Worm (Caenorhabditis elegans) whole organism, L2 larva: Measurements from ENCODE around the gene ubq-2.

Experiments used
- C34F6.9 ChIP-seq: fragments of 150-350 bp; optimal IDR thresholded peaks from 2 replicates; lab custom pipeline; 2014; ENCODE audit warnings: missing biosample characterization, missing genetic modification characterization
- F13H6.1 ChIP-seq: sonication (generic microtip); optimal IDR thresholded peaks from 2 replicates; lab custom pipeline; 2016; ENCODE audit warnings: missing genetic modification characterization, missing compliant biosample characterization
- R02D3.7 ChIP-seq: fragments of 150-350 bp; optimal IDR thresholded peaks from 2 replicates; lab custom pipeline; 2014; ENCODE audit warnings: missing biosample characterization, missing genetic modification characterization
- Y55F3AM.14 ChIP-seq: fragments of 200-800 bp; sonication (Bioruptor generic); optimal IDR thresholded peaks from 2 replicates; lab custom pipeline; 2018; ENCODE audit warnings: mild to moderate bottlenecking, missing genetic modification characterization, missing compliant biosample characterization
- ZK546.5 ChIP-seq: sonication (generic microtip); optimal IDR thresholded peaks from 2 replicates; lab custom pipeline; 2017; ENCODE audit warnings: missing biosample characterization, missing genetic modification characterization
- alr-1 ChIP-seq: fragments of 150-350 bp; optimal IDR thresholded peaks from 2 replicates; lab custom pipeline; 2014; ENCODE audit warnings: missing biosample characterization, missing genetic modification characterization
- aly-2 ChIP-seq: fragments of 150-350 bp; optimal IDR thresholded peaks from 2 replicates; lab custom pipeline; 2014; ENCODE audit warnings: missing biosample characterization, missing genetic modification characterization
- ama-1 ChIP-seq: fragments of 150-350 bp; optimal IDR thresholded peaks from 2 replicates; lab custom pipeline; 2018; ENCODE audit warnings: inconsistent platforms
- blmp-1 ChIP-seq: sonication (generic microtip); optimal IDR thresholded peaks from 2 replicates; lab custom pipeline; 2017; ENCODE audit warnings: missing genetic modification characterization, mild to moderate bottlenecking, missing compliant biosample characterization, antibody characterized with exemption, moderate library complexity; ENCODE audit not compliant: insufficient read depth
- ceh-16 ChIP-seq: fragments of 150-350 bp; optimal IDR thresholded peaks from 2 replicates; lab custom pipeline; 2014; ENCODE audit warnings: missing biosample characterization, missing genetic modification characterization
- ceh-82 ChIP-seq: fragments of 150-350 bp; optimal IDR thresholded peaks from 2 replicates; lab custom pipeline; 2014; ENCODE audit warnings: missing biosample characterization, missing genetic modification characterization
- crh-2 ChIP-seq: sonication (generic microtip); optimal IDR thresholded peaks from 2 replicates; lab custom pipeline; 2017; ENCODE audit warnings: missing biosample characterization, missing genetic modification characterization
- dmd-4 ChIP-seq: sonication (generic microtip); optimal IDR thresholded peaks from 2 replicates; lab custom pipeline; 2017; ENCODE audit warnings: missing biosample characterization, missing genetic modification characterization
- egl-27 ChIP-seq: sonication (generic microtip); optimal IDR thresholded peaks from 3 replicates; lab custom pipeline; 2017; ENCODE audit warnings: missing biosample characterization, missing genetic modification reagents, missing genetic modification characterization
- elt-1 ChIP-seq: fragments of 150-350 bp; optimal IDR thresholded peaks from 2 replicates; lab custom pipeline; 2014; ENCODE audit warnings: missing biosample characterization, missing genetic modification characterization
- elt-3 ChIP-seq: sonication (generic microtip); optimal IDR thresholded peaks from 2 replicates; lab custom pipeline; 2017; ENCODE audit warnings: missing biosample characterization, missing genetic modification characterization
- fos-1 ChIP-seq: fragments of 150-350 bp; optimal IDR thresholded peaks from 2 replicates; lab custom pipeline; 2014; ENCODE audit warnings: missing biosample characterization, missing genetic modification characterization
- gmeb-1 ChIP-seq: fragments of 150-350 bp; optimal IDR thresholded peaks from 2 replicates; lab custom pipeline; 2014; ENCODE audit warnings: missing biosample characterization, missing genetic modification characterization
- lin-11 ChIP-seq: fragments of 150-350 bp; sonication (generic microtip); optimal IDR thresholded peaks from 2 replicates; lab custom pipeline; 2014; ENCODE audit warnings: missing biosample characterization, missing genetic modification characterization, inconsistent platforms, mixed read lengths
- lin-13 ChIP-seq: fragments of 150-350 bp; optimal IDR thresholded peaks from 2 replicates; lab custom pipeline; 2014; ENCODE audit warnings: missing biosample characterization, missing genetic modification reagents, missing genetic modification characterization
- lin-39 ChIP-seq: fragments of 150-350 bp; optimal IDR thresholded peaks from 2 replicates; lab custom pipeline; 2014; ENCODE audit warnings: missing biosample characterization, missing genetic modification reagents, missing genetic modification characterization
- lsy-2 ChIP-seq, 2 experiments: fragments of 150-350 bp in 1 of 2; sonication (generic microtip) in 1 of 2; optimal IDR thresholded peaks; 2 replicates each; lab custom pipeline; 2014 to 2017; ENCODE audit warnings: missing biosample characterization in 2 of 2, missing genetic modification characterization in 2 of 2
- mab-5 ChIP-seq: fragments of 150-350 bp; optimal IDR thresholded peaks from 2 replicates; lab custom pipeline; 2014; ENCODE audit warnings: missing biosample characterization, missing genetic modification characterization
- mbf-1 ChIP-seq: sonication (generic microtip); optimal IDR thresholded peaks from 2 replicates; lab custom pipeline; 2017; ENCODE audit warnings: missing biosample characterization, missing genetic modification characterization
- mdl-1 ChIP-seq, 2 experiments: fragments of 150-350 bp in 1 of 2; sonication (generic microtip) in 1 of 2; optimal IDR thresholded peaks; 2 replicates each; lab custom pipeline; 2017; ENCODE audit warnings: missing biosample characterization in 2 of 2, missing genetic modification characterization in 2 of 2
- nhr-10 ChIP-seq: sonication (generic microtip); optimal IDR thresholded peaks from 2 replicates; lab custom pipeline; 2017; ENCODE audit warnings: missing biosample characterization, missing genetic modification characterization
- nhr-11 ChIP-seq: fragments of 150-350 bp; optimal IDR thresholded peaks from 2 replicates; lab custom pipeline; 2014; ENCODE audit warnings: missing biosample characterization, missing genetic modification characterization
- nhr-12 ChIP-seq: fragments of 150-350 bp; optimal IDR thresholded peaks from 2 replicates; lab custom pipeline; 2014; ENCODE audit warnings: missing biosample characterization, missing genetic modification characterization
- nhr-129 ChIP-seq: fragments of 150-350 bp; optimal IDR thresholded peaks from 2 replicates; lab custom pipeline; 2014; ENCODE audit warnings: missing biosample characterization, missing genetic modification characterization
- nhr-21 ChIP-seq: fragments of 150-350 bp; optimal IDR thresholded peaks from 2 replicates; lab custom pipeline; 2014; ENCODE audit warnings: missing biosample characterization, missing genetic modification characterization
- nhr-23 ChIP-seq: fragments of 150-350 bp; optimal IDR thresholded peaks from 2 replicates; lab custom pipeline; 2014; ENCODE audit warnings: missing biosample characterization, missing genetic modification reagents, missing genetic modification characterization
- nhr-237 ChIP-seq: fragments of 150-350 bp; optimal IDR thresholded peaks from 2 replicates; lab custom pipeline; 2014; ENCODE audit warnings: missing biosample characterization, missing genetic modification characterization
- nhr-25 ChIP-seq: fragments of 150-350 bp; sonication (generic microtip); optimal IDR thresholded peaks from 3 replicates; lab custom pipeline; 2014; ENCODE audit warnings: missing biosample characterization, missing genetic modification characterization
- nhr-6 ChIP-seq: fragments of 150-350 bp; optimal IDR thresholded peaks from 2 replicates; lab custom pipeline; 2014; ENCODE audit warnings: missing biosample characterization, missing genetic modification characterization
- nhr-77 ChIP-seq: fragments of 150-350 bp; optimal IDR thresholded peaks from 2 replicates; lab custom pipeline; 2014; ENCODE audit warnings: missing biosample characterization, missing genetic modification characterization
- peb-1 ChIP-seq: fragments of 150-350 bp; optimal IDR thresholded peaks from 2 replicates; lab custom pipeline; 2014; ENCODE audit warnings: missing biosample characterization, missing genetic modification characterization
- sem-4 ChIP-seq: fragments of 150-350 bp; optimal IDR thresholded peaks from 2 replicates; lab custom pipeline; 2014; ENCODE audit warnings: missing biosample characterization, missing genetic modification reagents, missing genetic modification characterization
- skn-1 ChIP-seq: sonication (generic microtip); optimal IDR thresholded peaks from 2 replicates; lab custom pipeline; 2017; ENCODE audit warnings: missing biosample characterization, missing genetic modification characterization
- sma-3 ChIP-seq: sonication (generic microtip); optimal IDR thresholded peaks from 2 replicates; lab custom pipeline; 2016; ENCODE audit warnings: missing genetic modification reagents, missing genetic modification characterization, missing compliant biosample characterization
- sma-9 ChIP-seq, 2 experiments: fragments of 150-350 bp in 1 of 2; sonication (generic microtip) in 1 of 2; optimal IDR thresholded peaks; 2 replicates each; lab custom pipeline; 2014 to 2016; ENCODE audit warnings: missing genetic modification characterization in 2 of 2, mild to moderate bottlenecking in 1 of 2, missing biosample characterization in 1 of 2, missing compliant biosample characterization in 1 of 2, missing genetic modification reagents in 1 of 2, moderate library complexity in 1 of 2
- snpc-4 ChIP-seq: fragments of 150-350 bp; optimal IDR thresholded peaks from 2 replicates; lab custom pipeline; 2014; ENCODE audit warnings: missing biosample characterization, missing genetic modification characterization
- unc-39 ChIP-seq: fragments of 150-350 bp; optimal IDR thresholded peaks from 2 replicates; lab custom pipeline; 2014; ENCODE audit warnings: missing biosample characterization, missing genetic modification characterization
- unc-55 ChIP-seq: fragments of 150-350 bp; sonication (generic microtip); optimal IDR thresholded peaks from 3 replicates; lab custom pipeline; 2014; ENCODE audit warnings: missing biosample characterization, missing genetic modification reagents, missing genetic modification characterization
- unc-62 ChIP-seq: fragments of 150-350 bp; optimal IDR thresholded peaks from 2 replicates; lab custom pipeline; 2014; ENCODE audit warnings: missing biosample characterization, missing genetic modification reagents, missing genetic modification characterization
- zag-1 ChIP-seq: fragments of 150-350 bp; optimal IDR thresholded peaks from 2 replicates; lab custom pipeline; 2014; ENCODE audit warnings: missing biosample characterization, missing genetic modification characterization
- ztf-1 ChIP-seq: fragments of 200-800 bp; sonication (Bioruptor generic); conservative IDR thresholded peaks from 2 replicates; pipeline ENCODE4 v1.3.6; 2022; ENCODE audit warnings: missing genetic modification characterization, missing compliant biosample characterization
- ztf-11 ChIP-seq: sonication (generic microtip); optimal IDR thresholded peaks from 2 replicates; lab custom pipeline; 2017; ENCODE audit warnings: missing biosample characterization, missing genetic modification characterization
- ztf-4 ChIP-seq: fragments of 150-350 bp; optimal IDR thresholded peaks from 2 replicates; lab custom pipeline; 2014; ENCODE audit warnings: missing biosample characterization, missing genetic modification characterization

The ubq-2 gene

ce11 chrIII:12978473-12979174 is at the start of gene ubq-2, which contains the start of gene frg-1:
Gene ubq-2 (minus strand): TSS chrIII:12978523.
Gene frg-1 (plus strand): TSS chrIII:12979162.
- TF ChIP-seq mab-5 (tag; lab: Kevin White, UChicago) (peak; percentile 78), peb-1 (tag; lab: Kevin White, UChicago) (no peak), snpc-4 (tag; lab: Kevin White, UChicago) (peak; percentile 47), sma-9 (GFP tag; optimal IDR thresholded peaks at IDR 0.05; lab: Kevin White, UChicago) (peak; percentile 81), sma-9 (tag; optimal IDR thresholded peaks at IDR 0.05; lab: Kevin White, UChicago) (no peak), skn-1 (no peak), elt-1 (tag; lab: Kevin White, UChicago) (no peak), sma-3 (peak; percentile 80), ztf-11 (tag; lab: Kevin White, UChicago) (no peak), ceh-16 (peak; percentile 75), unc-55 (peak; percentile 91), dmd-4 (tag; lab: Kevin White, UChicago) (peak; percentile 12), sem-4 (tag; lab: Kevin White, UChicago) (peak; percentile 97), Y55F3AM.14 (GFP tag; lab: Kevin White, UChicago) (no peak), egl-27 (peak; percentile 61), nhr-12 (tag; lab: Kevin White, UChicago) (no peak), blmp-1 (tag; lab: Kevin White, UChicago) (no peak), ztf-4 (tag; lab: Kevin White, UChicago) (peak; percentile 59), unc-62 (no peak), ama-1 (peak; percentile 69), lin-11 (tag; lab: Kevin White, UChicago) (peak; percentile 91), elt-3 (tag; lab: Kevin White, UChicago) (no peak), unc-39 (tag; lab: Kevin White, UChicago) (no peak), lsy-2 (tag; optimal IDR thresholded peaks at IDR 0.05; lab: Kevin White, UChicago) (peak; percentile 99 to 100), zag-1 (peak; percentile 76), F13H6.1 (tag; lab: Kevin White, UChicago) (peak; percentile 84), nhr-129 (tag; lab: Kevin White, UChicago) (peak; percentile 78), nhr-11 (tag; lab: Kevin White, UChicago) (no peak), gmeb-1 (tag; lab: Kevin White, UChicago) (peak; percentile 86), nhr-10 (tag; lab: Kevin White, UChicago) (peak; percentile 46), lin-13 (peak; percentile 84), lin-39 (tag; lab: Kevin White, UChicago) (no peak), ceh-82 (no peak), nhr-23 (tag; lab: Kevin White, UChicago) (no peak), nhr-21 (tag; lab: Kevin White, UChicago) (peak; percentile 86), R02D3.7 (tag; lab: Kevin White, UChicago) (peak; percentile 100), nhr-25 (tag; lab: Kevin White, UChicago) (peak; percentile 83), mdl-1 (tag; optimal IDR thresholded peaks at IDR 0.05; lab: Kevin White, UChicago) (no peak), ZK546.5 (tag; lab: Kevin White, UChicago) (peak; percentile 37), mbf-1 (no peak), aly-2 (tag; lab: Kevin White, UChicago) (no peak), alr-1 (tag; lab: Kevin White, UChicago) (no peak), C34F6.9 (tag; lab: Kevin White, UChicago) (peak; percentile 79), nhr-77 (tag; lab: Kevin White, UChicago) (no peak), nhr-6 (tag; lab: Kevin White, UChicago) (peak; percentile 48), fos-1 (tag; lab: Kevin White, UChicago) (peak; percentile 66), crh-2 (tag; lab: Kevin White, UChicago) (peak; percentile 87), ztf-1 (GFP tag; lab: Robert Waterston, UW) (no peak), nhr-237 (tag; lab: Kevin White, UChicago) (peak; percentile 35)
